Fruit fly (Drosophila melanogaster) whole organism, embryonic: ENCODE results near the gene CG1638.
A peak's percentile ranks its signal among the peaks of the same experiment; 100 is the strongest.

ENCODE experiments used
- Aef1 ChIP-seq: fragments of 200-800 bp; sonication (Bioruptor generic); IDR thresholded peaks from 3 replicates; pipeline ENCODE4 v1.3.6; 2022; ENCODE audit warnings: missing biosample characterization, missing genetic modification characterization
- CG10274 ChIP-seq: fragments of 200-800 bp; sonication (Bioruptor generic); optimal IDR thresholded peaks from 3 replicates; lab custom pipeline; 2017; ENCODE audit warnings: missing biosample characterization, mild to moderate bottlenecking, missing genetic modification characterization
- CG12391 ChIP-seq: fragments of 200-800 bp; sonication (Bioruptor generic); optimal IDR thresholded peaks from 3 replicates; lab custom pipeline; 2018; ENCODE audit warnings: missing biosample characterization, mild to moderate bottlenecking, missing genetic modification characterization, moderate library complexity
- CG12942 ChIP-seq: fragments of 200-800 bp; sonication (Bioruptor generic); optimal IDR thresholded peaks from 3 replicates; lab custom pipeline; 2016; ENCODE audit warnings: missing biosample characterization, missing genetic modification characterization
- CG14710 ChIP-seq: fragments of 200-800 bp; sonication (Bioruptor generic); optimal IDR thresholded peaks from 3 replicates; lab custom pipeline; 2019; ENCODE audit warnings: missing biosample characterization, mild to moderate bottlenecking, missing genetic modification characterization, moderate library complexity
- CG15601 ChIP-seq: fragments of 200-800 bp; sonication (Bioruptor generic); optimal IDR thresholded peaks from 3 replicates; lab custom pipeline; 2019; ENCODE audit warnings: missing biosample characterization, mild to moderate bottlenecking, missing genetic modification characterization, moderate library complexity
- CG16815 ChIP-seq: fragments of 200-800 bp; sonication (Bioruptor generic); optimal IDR thresholded peaks from 3 replicates; lab custom pipeline; 2017; ENCODE audit warnings: missing biosample characterization, mild to moderate bottlenecking, missing genetic modification characterization
- CG17385 ChIP-seq: fragments of 200-800 bp; sonication (Bioruptor generic); optimal IDR thresholded peaks from 3 replicates; lab custom pipeline; 2018; ENCODE audit warnings: missing biosample characterization, mild to moderate bottlenecking, missing genetic modification characterization
- CG17802 ChIP-seq: fragments of 200-800 bp; sonication (Bioruptor generic); optimal IDR thresholded peaks from 2 replicates; lab custom pipeline; 2018; ENCODE audit warnings: missing biosample characterization, mild to moderate bottlenecking, missing genetic modification characterization, moderate library complexity
- CG2120 ChIP-seq: fragments of 200-800 bp; sonication (Bioruptor generic); optimal IDR thresholded peaks from 3 replicates; lab custom pipeline; 2016; ENCODE audit warnings: missing biosample characterization, missing genetic modification characterization
- CG32767 ChIP-seq: fragments of 200-800 bp; sonication (Bioruptor generic); IDR thresholded peaks from 2 replicates; pipeline ENCODE4 v1.3.6; 2022; ENCODE audit warnings: missing biosample characterization, missing genetic modification characterization
- CG3281 ChIP-seq: fragments of 200-800 bp; sonication (Bioruptor generic); optimal IDR thresholded peaks from 3 replicates; lab custom pipeline; 2017; ENCODE audit warnings: missing biosample characterization, mild to moderate bottlenecking, missing genetic modification characterization
- CG33213 ChIP-seq: fragments of 200-800 bp; sonication (Bioruptor generic); optimal IDR thresholded peaks from 3 replicates; lab custom pipeline; 2016; ENCODE audit warnings: missing biosample characterization, missing genetic modification characterization
- CG3726 ChIP-seq: fragments of 200-800 bp; sonication (Bioruptor generic); IDR thresholded peaks from 3 replicates; pipeline ENCODE4, ENCODE4 v1.3.6; 2022; ENCODE audit warnings: missing biosample characterization, missing genetic modification characterization
- CG6791 ChIP-seq: fragments of 200-800 bp; sonication (Bioruptor generic); IDR thresholded peaks from 3 replicates; pipeline ENCODE4 v1.3.6; 2022; ENCODE audit warnings: missing biosample characterization, missing genetic modification characterization; ENCODE audit not compliant: partially characterized antibody
- CG6854 ChIP-seq: fragments of 200-800 bp; sonication (Bioruptor generic); optimal IDR thresholded peaks from 3 replicates; lab custom pipeline; 2017; ENCODE audit warnings: missing biosample characterization, mild to moderate bottlenecking, missing genetic modification characterization
- CG8290 ChIP-seq, 3 experiments: fragments of 200-800 bp; sonication (Bioruptor generic); optimal IDR thresholded peaks; 2 replicates each; lab custom pipeline; 2016 to 2019; ENCODE audit warnings: missing biosample characterization in 3 of 3, missing genetic modification characterization in 3 of 3, mild to moderate bottlenecking in 2 of 3, moderate library complexity in 1 of 3
- Deaf1 ChIP-seq: fragments of 200-800 bp; optimal IDR thresholded peaks from 3 replicates; lab custom pipeline; 2019; ENCODE audit warnings: missing biosample characterization, mild to moderate bottlenecking, missing genetic modification characterization, moderate library complexity
- Dref ChIP-seq: fragments of 200-800 bp; sonication (Bioruptor generic); IDR thresholded peaks from 2 replicates; pipeline ENCODE4 v1.3.6; 2022; ENCODE audit warnings: missing biosample characterization, missing genetic modification characterization
- ERR ChIP-seq: fragments of 200-800 bp; sonication (Bioruptor generic); optimal IDR thresholded peaks from 2 replicates; lab custom pipeline; 2016; ENCODE audit warnings: missing biosample characterization, missing genetic modification characterization
- HmgD ChIP-seq: fragments of 200-800 bp; sonication (Bioruptor generic); optimal IDR thresholded peaks from 3 replicates; lab custom pipeline; 2016; ENCODE audit warnings: missing biosample characterization, missing genetic modification characterization
- Lpt ChIP-seq: fragments of >200 bp; optimal IDR thresholded peaks from 2 replicates; lab custom pipeline; 2018; ENCODE audit warnings: missing biosample characterization, missing genetic modification characterization
- MTF-1 ChIP-seq: fragments of 200-800 bp; sonication (Bioruptor generic); optimal IDR thresholded peaks from 2 replicates; lab custom pipeline; 2018; ENCODE audit warnings: missing biosample characterization, mild to moderate bottlenecking, missing genetic modification characterization, borderline replicate concordance
- Max ChIP-seq: fragments of 200-800 bp; sonication (Bioruptor generic); optimal IDR thresholded peaks from 2 replicates; lab custom pipeline; 2016; ENCODE audit warnings: missing biosample characterization, mild to moderate bottlenecking, missing genetic modification characterization
- Neu2 ChIP-seq: fragments of 200-800 bp; sonication (Bioruptor generic); optimal IDR thresholded peaks from 3 replicates; lab custom pipeline; 2016; ENCODE audit warnings: missing biosample characterization, missing genetic modification characterization, borderline replicate concordance
- Rx ChIP-seq: fragments of 200-800 bp; sonication (Bioruptor generic); IDR thresholded peaks from 2 replicates; pipeline ENCODE4 v1.3.6; 2022; ENCODE audit warnings: missing biosample characterization, missing genetic modification characterization
- Tbp ChIP-seq: fragments of >200 bp; optimal IDR thresholded peaks from 2 replicates; lab custom pipeline; 2018; ENCODE audit warnings: missing biosample characterization, missing genetic modification characterization
- bcd ChIP-seq: fragments of 200-800 bp; sonication (Bioruptor generic); optimal IDR thresholded peaks from 2 replicates; lab custom pipeline; 2017; ENCODE audit warnings: missing biosample characterization, mild to moderate bottlenecking, missing genetic modification characterization
- cas ChIP-seq: fragments of 200-800 bp; sonication (Bioruptor generic); IDR thresholded peaks from 2 replicates; pipeline ENCODE4 v1.3.6; 2022; ENCODE audit warnings: missing biosample characterization, missing genetic modification characterization
- dmrt11E ChIP-seq: fragments of 200-800 bp; sonication (Bioruptor generic); optimal IDR thresholded peaks from 3 replicates; lab custom pipeline; 2018; ENCODE audit warnings: missing biosample characterization, mild to moderate bottlenecking, missing genetic modification characterization, moderate library complexity
- esg ChIP-seq: fragments of 200-800 bp; sonication (Bioruptor generic); conservative IDR thresholded peaks from 2 replicates; pipeline ENCODE4 v1.3.6; 2022; ENCODE audit warnings: missing biosample characterization, missing genetic modification characterization
- gce ChIP-seq: fragments of 200-800 bp; sonication (Bioruptor generic); IDR thresholded peaks from 3 replicates; pipeline ENCODE4 v1.3.6; 2022; ENCODE audit warnings: missing biosample characterization, missing genetic modification characterization
- gem ChIP-seq: fragments of 200-800 bp; sonication (Bioruptor generic); optimal IDR thresholded peaks from 2 replicates; lab custom pipeline; 2019; ENCODE audit warnings: missing biosample characterization, mild to moderate bottlenecking, missing genetic modification characterization, moderate library complexity
- grn ChIP-seq: fragments of 200-800 bp; sonication (Bioruptor generic); optimal IDR thresholded peaks from 3 replicates; lab custom pipeline; 2017; ENCODE audit warnings: missing biosample characterization, missing genetic modification characterization
- jigr1 ChIP-seq: fragments of 200-800 bp; sonication (Bioruptor generic); IDR thresholded peaks from 3 replicates; pipeline ENCODE4 v1.3.6; 2022; ENCODE audit warnings: missing biosample characterization, missing genetic modification characterization
- jing ChIP-seq: fragments of 200-800 bp; sonication (Bioruptor generic); optimal IDR thresholded peaks from 2 replicates; lab custom pipeline; 2018; ENCODE audit warnings: missing biosample characterization, mild to moderate bottlenecking, missing genetic modification characterization
- org-1 ChIP-seq: fragments of 200-800 bp; sonication (Bioruptor generic); optimal IDR thresholded peaks from 2 replicates; lab custom pipeline; 2017; ENCODE audit warnings: missing biosample characterization, missing genetic modification characterization
- otp ChIP-seq: fragments of 200-800 bp; sonication (Bioruptor generic); IDR thresholded peaks from 3 replicates; pipeline ENCODE4, ENCODE4 v1.3.6; 2022; ENCODE audit warnings: missing biosample characterization, missing genetic modification characterization
- pita ChIP-seq: fragments of 200-800 bp; sonication (Bioruptor generic); optimal IDR thresholded peaks from 2 replicates; lab custom pipeline; 2017; ENCODE audit warnings: missing biosample characterization, mild to moderate bottlenecking, missing genetic modification characterization
- pros ChIP-seq: fragments of 200-800 bp; sonication (Bioruptor generic); optimal IDR thresholded peaks from 3 replicates; lab custom pipeline; 2019; ENCODE audit warnings: missing biosample characterization, mild to moderate bottlenecking, missing genetic modification characterization, moderate library complexity
- ro ChIP-seq: fragments of 200-800 bp; sonication (Bioruptor generic); IDR thresholded peaks from 2 replicates; pipeline ENCODE4 v1.3.6; 2022; ENCODE audit warnings: missing biosample characterization, missing genetic modification characterization
- salm ChIP-seq: fragments of 200-800 bp; sonication (Bioruptor generic); optimal IDR thresholded peaks from 2 replicates; lab custom pipeline; 2018; ENCODE audit warnings: missing biosample characterization, mild to moderate bottlenecking, missing genetic modification characterization
- sc ChIP-seq, 3 experiments: fragments of >200 bp in 2 of 3; fragments of 200-800 bp in 1 of 3; sonication (Bioruptor generic) in 1 of 3; optimal IDR thresholded peaks; 2 replicates in 2 of 3; 3 replicates in 1 of 3; lab custom pipeline; 2017; ENCODE audit warnings: mild to moderate bottlenecking in 1 of 3, missing biosample characterization in 1 of 3, missing genetic modification characterization in 1 of 3, missing genetic modification reagents in 1 of 3
- scrt ChIP-seq: fragments of 200-800 bp; sonication (Bioruptor generic); optimal IDR thresholded peaks from 2 replicates; lab custom pipeline; 2018; ENCODE audit warnings: missing biosample characterization, mild to moderate bottlenecking, missing genetic modification characterization, moderate library complexity
- sens-2 ChIP-seq: fragments of 200-800 bp; sonication (Bioruptor generic); IDR thresholded peaks from 2 replicates; pipeline ENCODE4 v1.3.6; 2022; ENCODE audit warnings: missing biosample characterization, missing genetic modification characterization
- sim ChIP-seq: fragments of 200-800 bp; sonication (Bioruptor generic); IDR thresholded peaks from 2 replicates; pipeline ENCODE4 v1.3.6; 2022; ENCODE audit warnings: missing biosample characterization, missing genetic modification characterization
- toy ChIP-seq: fragments of 200-800 bp; sonication (Bioruptor generic); IDR thresholded peaks from 2 replicates; pipeline ENCODE4 v1.3.6; 2022; ENCODE audit warnings: missing biosample characterization, missing genetic modification characterization
- trem ChIP-seq: fragments of 200-800 bp; optimal IDR thresholded peaks from 3 replicates; lab custom pipeline; 2019; ENCODE audit warnings: missing biosample characterization, mild to moderate bottlenecking, missing genetic modification characterization, moderate library complexity
- unpg ChIP-seq: fragments of 200-800 bp; sonication (Bioruptor generic); optimal IDR thresholded peaks from 3 replicates; lab custom pipeline; 2018; ENCODE audit warnings: missing biosample characterization, mild to moderate bottlenecking, missing genetic modification characterization, moderate library complexity
- zfh2 ChIP-seq: fragments of 200-800 bp; sonication (Bioruptor generic); optimal IDR thresholded peaks from 2 replicates; lab custom pipeline; 2016; ENCODE audit warnings: missing biosample characterization, missing genetic modification characterization

The CG1638 gene

dm6 chr3R:31588374-31588773 is 2.0 kb upstream of the CG1638 start, which contains the start of gene CG1635 (continued):
- TF ChIP-seq CG12391 (tag; lab: Kevin White, UChicago) (peak; percentile 100), toy (peak; percentile 98), cas (GFP tag; lab: Robert Waterston, UW) (peak; percentile 99), Max (GFP tag; lab: Kevin White, UChicago) (peak; percentile 99), jigr1 (GFP tag; lab: Robert Waterston, UW) (peak; percentile 97), dmrt11E (tag; lab: Kevin White, UChicago) (peak; percentile 99), scrt (GFP tag; lab: Kevin White, UChicago) (peak; percentile 98), CG2120 (peak; percentile 100), bcd (GFP tag; lab: Kevin White, UChicago) (peak; percentile 99), CG8290 (GFP tag; optimal IDR thresholded peaks at IDR 0.05; lab: Kevin White, UChicago) (peak; percentile 96), CG8290 (tag; optimal IDR thresholded peaks at IDR 0.05; lab: Kevin White, UChicago) (peak; percentile 95 to 99), otp (GFP tag; lab: Robert Waterston, UW) (peak; percentile 99), pita (no peak), org-1 (GFP tag; lab: Kevin White, UChicago) (peak; percentile 99), Lpt (GFP tag; lab: Kevin White, UChicago) (no peak), salm (tag; lab: Kevin White, UChicago) (peak; percentile 100), CG15601 (tag; lab: Kevin White, UChicago) (peak; percentile 99), sens-2 (peak; percentile 99), Tbp (no peak), CG12942 (GFP tag; lab: Kevin White, UChicago) (peak; percentile 98), sc (optimal IDR thresholded peaks at IDR 0.05; lab: Kevin White, UChicago) (no peak), sc (GFP tag; optimal IDR thresholded peaks at IDR 0.05; lab: Kevin White, UChicago) (peak; percentile 99), Neu2 (GFP tag; lab: Kevin White, UChicago) (peak; percentile 83), grn (GFP tag; lab: Kevin White, UChicago) (no peak), gem (peak; percentile 100), CG17802 (peak; percentile 92), CG6791 (peak; percentile 66; the same call in 2 of the 3 replicates), Deaf1 (tag; lab: Kevin White, UChicago) (peak; percentile 93), jing (GFP tag; lab: Kevin White, UChicago) (peak; percentile 97), CG3281 (GFP tag; lab: Kevin White, UChicago) (peak; percentile 100), Rx (peak; percentile 98), trem (tag; lab: Kevin White, UChicago) (peak; percentile 97), CG14710 (tag; lab: Kevin White, UChicago) (peak; percentile 98), ro (GFP tag; lab: Robert Waterston, UW) (peak; percentile 98), CG17385 (GFP tag; lab: Kevin White, UChicago) (peak; percentile 100), CG10274 (GFP tag; lab: Kevin White, UChicago) (peak; percentile 94), ERR (GFP tag; lab: Kevin White, UChicago) (peak; percentile 97), Aef1 (GFP tag; lab: Robert Waterston, UW) (peak; percentile 99), CG16815 (peak; percentile 98), HmgD (peak; percentile 92), pros (GFP tag; lab: Kevin White, UChicago) (peak; percentile 91), zfh2 (GFP tag; lab: Kevin White, UChicago) (peak; percentile 98), CG3726 (GFP tag; lab: Robert Waterston, UW) (peak; percentile 98), gce (GFP tag; lab: Robert Waterston, UW) (peak; percentile 99), CG33213 (peak; percentile 93), CG32767 (GFP tag; lab: Robert Waterston, UW) (peak; percentile 99), unpg (GFP tag; lab: Kevin White, UChicago) (peak; percentile 100), CG6854 (GFP tag; lab: Kevin White, UChicago) (peak; percentile 99), sim (GFP tag; lab: Robert Waterston, UW) (peak; percentile 98), Dref (peak; percentile 50), esg (peak; percentile 99), MTF-1 (GFP tag; lab: Kevin White, UChicago) (peak; percentile 99)
